Fruit fly (Drosophila melanogaster) whole organism, embryonic: ENCODE measurements around the gene Cpr64Ab.

Experiments used
- Abd-B ChIP-seq: fragments of 200-800 bp; sonication (Bioruptor generic); optimal IDR thresholded peaks from 2 replicates; lab custom pipeline; 2018; ENCODE audit warnings: missing biosample characterization, mild to moderate bottlenecking, missing genetic modification characterization, moderate library complexity
- Antp ChIP-seq: fragments of 200-800 bp; sonication (Bioruptor generic); optimal IDR thresholded peaks from 3 replicates; lab custom pipeline; 2016; ENCODE audit warnings: missing biosample characterization, missing genetic modification characterization
- Atf-2 ChIP-seq: fragments of 200-800 bp; sonication (Bioruptor generic); optimal IDR thresholded peaks from 2 replicates; lab custom pipeline; 2016; ENCODE audit warnings: missing biosample characterization, missing genetic modification characterization
- Atf3 ChIP-seq: fragments of 200-800 bp; sonication (Bioruptor generic); optimal IDR thresholded peaks from 3 replicates; lab custom pipeline; 2016; ENCODE audit warnings: missing biosample characterization, missing genetic modification characterization
- B-H1 ChIP-seq: fragments of 200-800 bp; sonication (Bioruptor generic); IDR thresholded peaks from 3 replicates; pipeline ENCODE4 v1.3.6; 2022; ENCODE audit warnings: missing biosample characterization, missing genetic modification characterization
- CG10274 ChIP-seq: fragments of 200-800 bp; sonication (Bioruptor generic); optimal IDR thresholded peaks from 3 replicates; lab custom pipeline; 2017; ENCODE audit warnings: missing biosample characterization, mild to moderate bottlenecking, missing genetic modification characterization
- CG10462 ChIP-seq: fragments of 200-800 bp; sonication (Bioruptor generic); optimal IDR thresholded peaks from 2 replicates; lab custom pipeline; 2016; ENCODE audit warnings: missing biosample characterization, missing genetic modification characterization
- CG11093 ChIP-seq: fragments of 200-800 bp; sonication (Bioruptor generic); IDR thresholded peaks from 3 replicates; pipeline ENCODE4 v1.3.6; 2022; ENCODE audit warnings: missing biosample characterization, missing genetic modification characterization
- CG11696 ChIP-seq: fragments of 200-800 bp; sonication (Bioruptor generic); IDR thresholded peaks from 2 replicates; pipeline ENCODE4 v1.3.6; 2022; ENCODE audit warnings: missing biosample characterization, missing genetic modification characterization
- CG12104 ChIP-seq: fragments of 200-800 bp; sonication (Bioruptor generic); optimal IDR thresholded peaks from 3 replicates; lab custom pipeline; 2016; ENCODE audit warnings: missing biosample characterization, missing genetic modification characterization
- CG12942 ChIP-seq: fragments of 200-800 bp; sonication (Bioruptor generic); optimal IDR thresholded peaks from 3 replicates; lab custom pipeline; 2016; ENCODE audit warnings: missing biosample characterization, missing genetic modification characterization
- CG15269 ChIP-seq: fragments of 200-800 bp; sonication (Bioruptor generic); optimal IDR thresholded peaks from 2 replicates; lab custom pipeline; 2018; ENCODE audit warnings: missing biosample characterization, mild to moderate bottlenecking, missing genetic modification characterization, moderate library complexity
- CG17612 ChIP-seq: fragments of 200-800 bp; sonication (Bioruptor generic); IDR thresholded peaks from 2 replicates; pipeline ENCODE4 v1.3.6; 2022; ENCODE audit warnings: missing biosample characterization, missing genetic modification characterization
- CG18599 ChIP-seq: fragments of 200-800 bp; sonication (Bioruptor generic); optimal IDR thresholded peaks from 3 replicates; lab custom pipeline; 2017; ENCODE audit warnings: missing biosample characterization, missing genetic modification characterization, mild to moderate bottlenecking, moderate library complexity, missing genetic modification reagents
- CG18619 ChIP-seq: fragments of 200-800 bp; sonication (Bioruptor generic); optimal IDR thresholded peaks from 3 replicates; lab custom pipeline; 2017; ENCODE audit warnings: missing biosample characterization, mild to moderate bottlenecking, missing genetic modification characterization
- CG30403 ChIP-seq: fragments of 200-800 bp; sonication (Bioruptor generic); optimal IDR thresholded peaks from 3 replicates; lab custom pipeline; 2016; ENCODE audit warnings: missing biosample characterization, missing genetic modification characterization
- CG3065 ChIP-seq: fragments of 200-800 bp; sonication (Bioruptor generic); optimal IDR thresholded peaks from 2 replicates; lab custom pipeline; 2016; ENCODE audit warnings: missing biosample characterization, missing genetic modification characterization
- CG4730 ChIP-seq: fragments of 200-800 bp; sonication (Bioruptor generic); IDR thresholded peaks from 2 replicates; pipeline ENCODE4 v1.3.6; 2022; ENCODE audit warnings: missing biosample characterization, missing genetic modification characterization
- CG5953 ChIP-seq: fragments of 200-800 bp; sonication (Bioruptor generic); IDR thresholded peaks from 2 replicates; pipeline ENCODE4 v1.3.6; 2022; ENCODE audit warnings: missing biosample characterization, missing genetic modification characterization
- CG7839 ChIP-seq: fragments of 200-800 bp; sonication (Bioruptor generic); optimal IDR thresholded peaks from 3 replicates; lab custom pipeline; 2018; ENCODE audit warnings: missing biosample characterization, mild to moderate bottlenecking, missing genetic modification characterization, moderate library complexity
- CG8924 ChIP-seq: fragments of 200-800 bp; optimal IDR thresholded peaks from 3 replicates; lab custom pipeline; 2019; ENCODE audit warnings: missing biosample characterization, mild to moderate bottlenecking, missing genetic modification characterization, moderate library complexity
- Camta ChIP-seq: fragments of 200-800 bp; sonication (Bioruptor generic); optimal IDR thresholded peaks from 2 replicates; lab custom pipeline; 2016; ENCODE audit warnings: missing biosample characterization, missing genetic modification characterization
- CrebB ChIP-seq: fragments of 200-800 bp; sonication (Bioruptor generic); optimal IDR thresholded peaks from 3 replicates; lab custom pipeline; 2018; ENCODE audit warnings: missing biosample characterization, mild to moderate bottlenecking, missing genetic modification characterization
- D ChIP-seq, 2 experiments: fragments of 200-800 bp in 1 of 2; fragments of >200 bp in 1 of 2; sonication (Bioruptor generic) in 1 of 2; optimal IDR thresholded peaks; 2 replicates in 1 of 2; 3 replicates in 1 of 2; lab custom pipeline; 2017; ENCODE audit warnings: mild to moderate bottlenecking in 1 of 2, missing biosample characterization in 1 of 2, missing genetic modification characterization in 1 of 2, missing genetic modification reagents in 1 of 2
- D19B ChIP-seq: fragments of 200-800 bp; sonication (Bioruptor generic); optimal IDR thresholded peaks from 2 replicates; lab custom pipeline; 2017; ENCODE audit warnings: missing biosample characterization, mild to moderate bottlenecking, missing genetic modification characterization
- Dp ChIP-seq: fragments of 200-800 bp; sonication (Bioruptor generic); optimal IDR thresholded peaks from 2 replicates; lab custom pipeline; 2018; ENCODE audit warnings: missing biosample characterization, mild to moderate bottlenecking, missing genetic modification characterization, moderate library complexity
- Hsf ChIP-seq: fragments of 200-800 bp; sonication (Bioruptor generic); optimal IDR thresholded peaks from 3 replicates; lab custom pipeline; 2016; ENCODE audit warnings: missing biosample characterization, missing genetic modification characterization
- Mad ChIP-seq: fragments of 200-800 bp; sonication (Bioruptor generic); optimal IDR thresholded peaks from 2 replicates; lab custom pipeline; 2016; ENCODE audit warnings: missing biosample characterization, missing genetic modification characterization
- Opbp ChIP-seq: fragments of 200-800 bp; sonication (Bioruptor generic); IDR thresholded peaks from 3 replicates; pipeline ENCODE4 v1.3.6; 2022; ENCODE audit warnings: missing biosample characterization, missing genetic modification characterization; ENCODE audit not compliant: partially characterized antibody
- PHDP ChIP-seq: fragments of 200-800 bp; sonication (Bioruptor generic); optimal IDR thresholded peaks from 3 replicates; lab custom pipeline; 2018; ENCODE audit warnings: missing biosample characterization, mild to moderate bottlenecking, missing genetic modification characterization, moderate library complexity
- Side ChIP-seq: fragments of 200-800 bp; sonication (Bioruptor generic); optimal IDR thresholded peaks from 2 replicates; lab custom pipeline; 2016; ENCODE audit warnings: missing biosample characterization, missing genetic modification characterization
- Sox100B ChIP-seq: fragments of 200-800 bp; sonication (Bioruptor generic); optimal IDR thresholded peaks from 3 replicates; lab custom pipeline; 2018; ENCODE audit warnings: missing biosample characterization, mild to moderate bottlenecking, missing genetic modification characterization
- Sry-β ChIP-seq: fragments of 200-800 bp; sonication (Bioruptor generic); optimal IDR thresholded peaks from 2 replicates; lab custom pipeline; 2018; ENCODE audit warnings: missing biosample characterization, mild to moderate bottlenecking, missing genetic modification characterization, moderate library complexity
- Taf1 ChIP-seq: fragments of 200-800 bp; sonication (Bioruptor generic); IDR thresholded peaks from 2 replicates; pipeline ENCODE4 v1.3.6; 2022; ENCODE audit warnings: missing biosample characterization, missing genetic modification characterization
- Tbp ChIP-seq: fragments of >200 bp; optimal IDR thresholded peaks from 2 replicates; lab custom pipeline; 2018; ENCODE audit warnings: missing biosample characterization, missing genetic modification characterization
- cato ChIP-seq: fragments of 200-800 bp; sonication (Bioruptor generic); optimal IDR thresholded peaks from 2 replicates; lab custom pipeline; 2016; ENCODE audit warnings: missing biosample characterization, missing genetic modification characterization, borderline replicate concordance
- chn ChIP-seq: fragments of 200-800 bp; sonication (Bioruptor generic); optimal IDR thresholded peaks from 2 replicates; lab custom pipeline; 2016; ENCODE audit warnings: missing biosample characterization, missing genetic modification characterization
- dimm ChIP-seq: fragments of 200-800 bp; sonication (Bioruptor generic); IDR thresholded peaks from 2 replicates; pipeline ENCODE4 v1.3.6; 2022; ENCODE audit warnings: missing biosample characterization, missing genetic modification characterization
- jing ChIP-seq: fragments of 200-800 bp; sonication (Bioruptor generic); optimal IDR thresholded peaks from 2 replicates; lab custom pipeline; 2018; ENCODE audit warnings: missing biosample characterization, mild to moderate bottlenecking, missing genetic modification characterization
- kni ChIP-seq: fragments of 200-800 bp; sonication (Bioruptor generic); optimal IDR thresholded peaks from 3 replicates; lab custom pipeline; 2017; ENCODE audit warnings: mild to moderate bottlenecking, missing biosample characterization, missing genetic modification reagents, missing genetic modification characterization
- lbe ChIP-seq: fragments of 200-800 bp; sonication (Bioruptor generic); optimal IDR thresholded peaks from 2 replicates; lab custom pipeline; 2016; ENCODE audit warnings: missing biosample characterization, mild to moderate bottlenecking, missing genetic modification characterization
- mirr ChIP-seq: fragments of 200-800 bp; sonication (Bioruptor generic); optimal IDR thresholded peaks from 3 replicates; lab custom pipeline; 2018; ENCODE audit warnings: missing biosample characterization, mild to moderate bottlenecking, missing genetic modification characterization
- odd ChIP-seq: fragments of 200-800 bp; sonication (Bioruptor generic); optimal IDR thresholded peaks from 2 replicates; lab custom pipeline; 2017; ENCODE audit warnings: missing biosample characterization, mild to moderate bottlenecking, missing genetic modification characterization
- peb ChIP-seq: fragments of 200-800 bp; sonication (Bioruptor generic); IDR thresholded peaks from 2 replicates; pipeline ENCODE4 v1.3.6; 2022; ENCODE audit warnings: missing biosample characterization, missing genetic modification characterization
- pros ChIP-seq: fragments of 200-800 bp; sonication (Bioruptor generic); optimal IDR thresholded peaks from 3 replicates; lab custom pipeline; 2019; ENCODE audit warnings: missing biosample characterization, mild to moderate bottlenecking, missing genetic modification characterization, moderate library complexity
- sima ChIP-seq: fragments of 200-800 bp; sonication (Bioruptor generic); optimal IDR thresholded peaks from 2 replicates; lab custom pipeline; 2016; ENCODE audit warnings: missing biosample characterization, missing genetic modification characterization
- slbo ChIP-seq: fragments of 200-800 bp; sonication (Bioruptor generic); IDR thresholded peaks from 2 replicates; pipeline ENCODE4 v1.3.6; 2022; ENCODE audit warnings: missing biosample characterization, missing genetic modification characterization
- slp2 ChIP-seq: fragments of 200-800 bp; sonication (Bioruptor generic); optimal IDR thresholded peaks from 2 replicates; lab custom pipeline; 2016; ENCODE audit warnings: missing biosample characterization, missing genetic modification characterization
- sob ChIP-seq: fragments of 200-800 bp; sonication (Bioruptor generic); IDR thresholded peaks from 2 replicates; pipeline ENCODE4 v1.3.6; 2022; ENCODE audit warnings: missing biosample characterization, missing genetic modification characterization
- wek ChIP-seq: fragments of 200-800 bp; sonication (Bioruptor generic); optimal IDR thresholded peaks from 3 replicates; lab custom pipeline; 2018; ENCODE audit warnings: missing biosample characterization, mild to moderate bottlenecking, missing genetic modification characterization, moderate library complexity

Gene Cpr64Ab

dm6 chr3L:4230357-4230901 is 19.1 kb upstream of the Cpr64Ab start (continued):
- peak; percentile 94 for TF ChIP-seq CG30403 (GFP tag; lab: Kevin White, UChicago)
- TF ChIP-seq Dp (GFP tag; lab: Kevin White, UChicago), result no peak
- peak; percentile 14 for TF ChIP-seq sima (GFP tag; lab: Kevin White, UChicago)
- TF ChIP-seq CG12104, result peak; percentile 85
- peak; percentile 40; the same call in 1 of the 2 replicates for TF ChIP-seq CG17612 (GFP tag; lab: Robert Waterston, UW)
- TF ChIP-seq sob, result peak; percentile 80
- TF ChIP-seq jing (GFP tag; lab: Kevin White, UChicago), result peak; percentile 93
- peak; percentile 83 for TF ChIP-seq CrebB
- TF ChIP-seq wek (GFP tag; lab: Kevin White, UChicago), result peak; percentile 78
- TF ChIP-seq slbo (GFP tag; lab: Robert Waterston, UW), result peak; percentile 51
- TF ChIP-seq Abd-B (GFP tag; lab: Kevin White, UChicago), result peak; percentile 93
- TF ChIP-seq CG12942 (GFP tag; lab: Kevin White, UChicago), result peak; percentile 91
- TF ChIP-seq CG8924 (tag; lab: Kevin White, UChicago), result peak; percentile 96
- TF ChIP-seq Atf-2 (GFP tag; lab: Kevin White, UChicago), result peak; percentile 93
- TF ChIP-seq CG18599 (GFP tag; lab: Kevin White, UChicago), result peak; percentile 80
- TF ChIP-seq Camta, result peak; percentile 94
- peak; percentile 89 for TF ChIP-seq PHDP (tag; lab: Kevin White, UChicago)
- peak; percentile 75 for TF ChIP-seq CG10274
- TF ChIP-seq mirr (GFP tag; lab: Kevin White, UChicago), result no peak
- peak; percentile 95 for TF ChIP-seq Hsf
- peak; percentile 95 for TF ChIP-seq chn (GFP tag; lab: Kevin White, UChicago)
- peak; percentile 69 for TF ChIP-seq B-H1 (GFP tag; lab: Robert Waterston, UW)
- TF ChIP-seq CG10462 (GFP tag; lab: Kevin White, UChicago), result peak; percentile 92
- TF ChIP-seq peb (GFP tag; lab: Robert Waterston, UW), result peak; percentile 92
- no peak for TF ChIP-seq D19B (GFP tag; lab: Kevin White, UChicago)
- TF ChIP-seq CG11093 (GFP tag; lab: Robert Waterston, UW), result peak; percentile 90
- no peak for TF ChIP-seq lbe (GFP tag; lab: Kevin White, UChicago)
- peak; percentile 91 for TF ChIP-seq odd (GFP tag; lab: Kevin White, UChicago)
- peak; percentile 89 for TF ChIP-seq CG18619
- TF ChIP-seq Mad (GFP tag; lab: Kevin White, UChicago), result peak; percentile 93
- TF ChIP-seq Sox100B (GFP tag; lab: Kevin White, UChicago), result peak; percentile 96
- peak; percentile 71 for TF ChIP-seq dimm (GFP tag; lab: Robert Waterston, UW)
- no peak for TF ChIP-seq Tbp
- TF ChIP-seq CG11696 (GFP tag; lab: Robert Waterston, UW), result peak; percentile 49
- peak; percentile 86 for TF ChIP-seq CG15269 (tag; lab: Kevin White, UChicago)
- no peak for TF ChIP-seq D (optimal IDR thresholded peaks at IDR 0.05; lab: Kevin White, UChicago)
- peak; percentile 98 for TF ChIP-seq D (GFP tag; optimal IDR thresholded peaks at IDR 0.05; lab: Kevin White, UChicago)
- TF ChIP-seq Sry-β (GFP tag; lab: Kevin White, UChicago), result peak; percentile 62
- peak; percentile 84 for TF ChIP-seq CG3065 (GFP tag; lab: Kevin White, UChicago)
- TF ChIP-seq slp2 (GFP tag; lab: Kevin White, UChicago), result peak; percentile 95
- TF ChIP-seq Side (GFP tag; lab: Kevin White, UChicago), result peak; percentile 94
- TF ChIP-seq Antp (GFP tag; lab: Kevin White, UChicago), result peak; percentile 89
- peak; percentile 91 for TF ChIP-seq cato (GFP tag; lab: Kevin White, UChicago)
- peak; percentile 78 for TF ChIP-seq CG5953 (GFP tag; lab: Robert Waterston, UW)
- no peak for TF ChIP-seq Taf1 (GFP tag; lab: Robert Waterston, UW)
- TF ChIP-seq Opbp (GFP tag; lab: Robert Waterston, UW), result no peak
- TF ChIP-seq CG7839, result peak; percentile 95
- TF ChIP-seq CG4730 (GFP tag; lab: Robert Waterston, UW), result peak; percentile 82
- TF ChIP-seq kni, result peak; percentile 93
- peak; percentile 90 for TF ChIP-seq pros
- TF ChIP-seq Atf3, result peak; percentile 94
